Worm (Caenorhabditis elegans): ENCODE results near the gene R03H10.1.

DNA sequence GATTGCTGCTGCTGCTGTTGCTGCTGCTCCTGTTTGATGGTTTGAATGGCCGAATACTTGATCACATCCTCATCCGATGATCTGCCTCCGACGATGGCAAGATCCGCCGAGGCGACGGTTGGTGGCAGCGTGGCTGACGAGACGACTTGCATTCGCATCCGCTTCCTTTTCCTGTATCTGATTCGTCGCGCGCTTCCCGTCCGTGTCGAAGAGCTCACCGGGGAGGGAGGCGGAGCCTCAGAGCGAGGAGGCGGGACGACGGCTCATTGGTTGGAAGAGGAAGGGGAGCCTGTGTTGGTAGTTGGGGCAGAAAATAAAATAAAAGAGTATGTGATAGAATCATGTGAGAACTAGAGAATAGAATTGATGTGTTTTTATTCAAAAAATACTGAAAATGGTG lies 45.4 kb upstream of the R03H10.1 start:
- TF ChIP-seq nhr-237 (tag; optimal IDR thresholded peaks at IDR 0.05) (no peak), unc-55 (GFP tag; optimal IDR thresholded peaks at IDR 0.05) (no peak), skn-1 (tag; optimal IDR thresholded peaks at IDR 0.05) (no peak), mdl-1 (tag; optimal IDR thresholded peaks at IDR 0.05) (no peak), ztf-4 (tag; optimal IDR thresholded peaks at IDR 0.05) (no peak)

Data from whole organism, L2 larva.